Fruit fly (Drosophila melanogaster) whole organism, pupa: ENCODE results near the gene Ir94d.

ENCODE experiments used
- CG10348 ChIP-seq: fragments of 200-800 bp; sonication (Bioruptor generic); IDR thresholded peaks from 2 replicates; pipeline ENCODE4 v1.3.6; 2022; ENCODE audit warnings: missing biosample characterization, missing genetic modification characterization
- CG12605 ChIP-seq: fragments of 200-800 bp; sonication (Bioruptor generic); IDR thresholded peaks from 2 replicates; pipeline ENCODE4 v1.3.6; 2022; ENCODE audit warnings: missing biosample characterization, missing genetic modification characterization
- CG13204 ChIP-seq: fragments of 200-800 bp; sonication (Bioruptor generic); optimal IDR thresholded peaks from 2 replicates; lab custom pipeline; 2018; ENCODE audit warnings: missing biosample characterization, mild to moderate bottlenecking, missing genetic modification characterization, moderate library complexity
- CG14655 ChIP-seq: fragments of 200-800 bp; sonication (Bioruptor generic); optimal IDR thresholded peaks from 3 replicates; lab custom pipeline; 2017; ENCODE audit warnings: mild to moderate bottlenecking, missing biosample characterization, missing genetic modification reagents, missing genetic modification characterization
- CG15710 ChIP-seq: fragments of 200-800 bp; sonication (Bioruptor generic); optimal IDR thresholded peaks from 2 replicates; lab custom pipeline; 2018; ENCODE audit warnings: missing biosample characterization, mild to moderate bottlenecking, missing genetic modification characterization, moderate library complexity
- CG17806 ChIP-seq: fragments of 200-800 bp; sonication (Bioruptor generic); optimal IDR thresholded peaks from 2 replicates; lab custom pipeline; 2018; ENCODE audit warnings: missing biosample characterization, mild to moderate bottlenecking, missing genetic modification characterization, moderate library complexity
- CG32121 ChIP-seq: fragments of 200-800 bp; sonication (Bioruptor generic); IDR thresholded peaks from 2 replicates; pipeline ENCODE4 v1.3.6; 2022; ENCODE audit warnings: missing biosample characterization, missing genetic modification characterization
- CG34367 ChIP-seq: fragments of 200-800 bp; sonication (Bioruptor generic); optimal IDR thresholded peaks from 2 replicates; lab custom pipeline; 2018; ENCODE audit warnings: missing biosample characterization, mild to moderate bottlenecking, missing genetic modification characterization
- CG4496 ChIP-seq: fragments of 200-800 bp; sonication (Bioruptor generic); IDR thresholded peaks from 3 replicates; pipeline ENCODE4 v1.3.6; 2022; ENCODE audit warnings: missing biosample characterization, missing genetic modification characterization
- CG8159 ChIP-seq: fragments of 200-800 bp; sonication (Bioruptor generic); optimal IDR thresholded peaks from 3 replicates; lab custom pipeline; 2018; ENCODE audit warnings: missing biosample characterization, mild to moderate bottlenecking, missing genetic modification characterization, moderate library complexity
- CG8301 ChIP-seq: fragments of 200-800 bp; sonication (Bioruptor generic); optimal IDR thresholded peaks from 2 replicates; lab custom pipeline; 2018; ENCODE audit warnings: missing biosample characterization, mild to moderate bottlenecking, missing genetic modification characterization
- CG9948 ChIP-seq: fragments of 200-800 bp; sonication (Bioruptor generic); optimal IDR thresholded peaks from 2 replicates; lab custom pipeline; 2018; ENCODE audit warnings: missing biosample characterization, mild to moderate bottlenecking, missing genetic modification characterization, moderate library complexity
- D1 ChIP-seq: fragments of 200-800 bp; sonication (Bioruptor generic); optimal IDR thresholded peaks from 2 replicates; lab custom pipeline; 2018; ENCODE audit warnings: missing biosample characterization, mild to moderate bottlenecking, missing genetic modification characterization, moderate library complexity
- EcR ChIP-seq: fragments of 200-800 bp; sonication (Bioruptor generic); optimal IDR thresholded peaks from 3 replicates; lab custom pipeline; 2019; ENCODE audit warnings: missing biosample characterization, missing genetic modification characterization, mild to moderate bottlenecking, moderate library complexity, missing genetic modification reagents
- Ets98B ChIP-seq: fragments of 200-800 bp; sonication (Bioruptor generic); IDR thresholded peaks from 2 replicates; pipeline ENCODE4 v1.3.6; 2022; ENCODE audit warnings: missing biosample characterization, missing genetic modification characterization
- Pif1A ChIP-seq: fragments of 200-800 bp; sonication (Bioruptor generic); optimal IDR thresholded peaks from 3 replicates; lab custom pipeline; 2016; ENCODE audit warnings: missing biosample characterization, missing genetic modification characterization
- Pif1B ChIP-seq: fragments of 200-800 bp; sonication (Bioruptor generic); optimal IDR thresholded peaks from 3 replicates; lab custom pipeline; 2016; ENCODE audit warnings: missing biosample characterization, missing genetic modification characterization
- Snoo ChIP-seq: fragments of 200-800 bp; sonication (Bioruptor generic); optimal IDR thresholded peaks from 3 replicates; lab custom pipeline; 2017; ENCODE audit warnings: missing biosample characterization, mild to moderate bottlenecking, missing genetic modification characterization, inconsistent platforms
- fd96Ca ChIP-seq: fragments of 200-800 bp; sonication (Bioruptor generic); IDR thresholded peaks from 3 replicates; pipeline ENCODE4 v1.3.6; 2022; ENCODE audit warnings: missing biosample characterization, missing genetic modification characterization
- gl ChIP-seq: fragments of 200-800 bp; sonication (Bioruptor generic); optimal IDR thresholded peaks from 2 replicates; lab custom pipeline; 2018; ENCODE audit warnings: missing biosample characterization, mild to moderate bottlenecking, missing genetic modification characterization
- rn ChIP-seq: fragments of 200-800 bp; sonication (Bioruptor generic); IDR thresholded peaks from 2 replicates; pipeline ENCODE4 v1.3.6; 2022; ENCODE audit warnings: missing biosample characterization, missing genetic modification characterization

Gene Ir94d

DNA sequence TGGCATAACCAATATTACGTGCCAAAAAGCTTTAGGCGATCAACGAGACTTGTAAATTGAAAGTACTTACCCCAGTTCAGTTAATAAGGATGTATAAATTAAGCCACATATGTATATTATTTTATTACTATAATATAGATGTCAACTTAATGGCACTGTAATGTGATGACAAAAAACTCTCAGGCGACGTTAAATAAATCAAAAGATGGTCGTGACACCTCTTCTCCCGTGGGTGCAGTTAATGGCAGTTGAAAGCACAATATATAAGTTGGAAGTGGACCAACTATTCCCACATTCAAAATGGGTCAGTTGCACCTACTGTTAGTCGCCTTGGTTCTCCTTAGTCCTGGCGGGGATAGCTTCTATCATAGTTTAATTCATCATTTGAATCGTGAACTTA is at the start of gene Ir94d:
Gene Ir94d, plus strand, starts transcription at position 301 of the 400 bp plus-strand sequence.
- TF ChIP-seq CG12605 (no peak), CG9948 (tag; lab: Kevin White, UChicago) (no peak), CG10348 (GFP tag; lab: Robert Waterston, UW) (no peak), Ets98B (no peak)

- TF ChIP-seq Snoo (tag; lab: Kevin White, UChicago) = peak; percentile 10
- no peak for TF ChIP-seq gl (tag; lab: Kevin White, UChicago)
- TF ChIP-seq CG8159 = peak; percentile 59
- no peak for TF ChIP-seq CG13204 (GFP tag; lab: Kevin White, UChicago)
- TF ChIP-seq fd96Ca (GFP tag; lab: Robert Waterston, UW) = no peak
- peak; percentile 52 for TF ChIP-seq CG8301 (tag; lab: Kevin White, UChicago)
- peak; percentile 77 for TF ChIP-seq CG4496 (GFP tag; lab: Robert Waterston, UW)
- TF ChIP-seq rn (GFP tag; lab: Robert Waterston, UW) = peak; percentile 22; the same call in 1 of the 2 replicates
- no peak for TF ChIP-seq Pif1A (GFP tag; lab: Kevin White, UChicago)
- TF ChIP-seq CG14655 (GFP tag; lab: Kevin White, UChicago) = peak; percentile 63
- no peak for TF ChIP-seq EcR (GFP tag; lab: Kevin White, UChicago)
- TF ChIP-seq CG32121 = peak; percentile 40; the same call in 1 of the 2 replicates
- TF ChIP-seq CG15710 = peak; percentile 36
- peak; percentile 40 for TF ChIP-seq CG9948 (tag; lab: Kevin White, UChicago)
- TF ChIP-seq Ets98B = peak; percentile 52
- no peak for TF ChIP-seq CG12605
- TF ChIP-seq Pif1B (GFP tag; lab: Kevin White, UChicago) = peak; percentile 56
- peak; percentile 51 for TF ChIP-seq CG17806
- TF ChIP-seq CG10348 (GFP tag; lab: Robert Waterston, UW) = no peak
- peak; percentile 15 for TF ChIP-seq CG34367
- TF ChIP-seq D1 (tag; lab: Kevin White, UChicago) = no peak
Measured at dm6 chr3R:23355829-23356738, 46.5 kb upstream of the Ir94d start, which contains the start of the genes ATPsynCF6 and Sec13. Gene ATPsynCF6 (minus strand): TSS chr3R:23356064. Gene Sec13 (plus strand): TSS chr3R:23356278.

DNA sequence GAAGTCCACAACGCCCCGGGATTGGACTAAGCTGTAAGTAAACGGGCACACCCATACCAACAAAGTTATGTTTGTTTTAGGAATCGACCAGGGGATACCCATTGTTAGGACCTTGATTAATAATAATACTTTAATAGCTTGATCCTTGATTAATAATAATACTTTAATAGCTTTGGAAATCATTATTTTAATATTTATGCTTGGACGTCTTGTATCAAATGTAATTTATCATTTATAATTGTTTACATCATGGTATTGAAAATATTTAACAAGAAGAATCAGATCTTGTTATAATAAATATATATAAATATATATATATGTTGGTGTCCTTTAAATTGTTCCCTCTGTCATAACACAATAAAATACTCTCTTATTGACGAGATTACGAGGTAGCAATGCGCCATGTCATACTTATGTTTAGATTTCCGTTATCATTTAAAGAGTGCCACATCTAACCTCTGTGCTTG is 45.7 kb upstream of the Ir94d start:
- TF ChIP-seq CG4496 (GFP tag; lab: Robert Waterston, UW) = peak; percentile 78
- peak; percentile 57 for TF ChIP-seq Snoo (tag; lab: Kevin White, UChicago)
- TF ChIP-seq Pif1B (GFP tag; lab: Kevin White, UChicago) = peak; percentile 49
- no peak for TF ChIP-seq CG13204 (GFP tag; lab: Kevin White, UChicago)
- TF ChIP-seq CG10348 (GFP tag; lab: Robert Waterston, UW) = peak; percentile 12; the same call in 1 of the 2 replicates
- TF ChIP-seq CG9948 (tag; lab: Kevin White, UChicago) = peak; percentile 75
- TF ChIP-seq D1 (tag; lab: Kevin White, UChicago) = no peak
- TF ChIP-seq CG8159 = peak; percentile 81
- no peak for TF ChIP-seq EcR (GFP tag; lab: Kevin White, UChicago)
- peak; percentile 63 for TF ChIP-seq CG14655 (GFP tag; lab: Kevin White, UChicago)
- TF ChIP-seq fd96Ca (GFP tag; lab: Robert Waterston, UW) = no peak
- TF ChIP-seq CG32121 = peak; percentile 76
- TF ChIP-seq gl (tag; lab: Kevin White, UChicago) = no peak
- peak; percentile 79 for TF ChIP-seq CG34367
- 0 out of 2 replicates have a peak, but pooled peaks have one; percentile 20 for TF ChIP-seq rn (GFP tag; lab: Robert Waterston, UW)
- no peak for TF ChIP-seq Pif1A (GFP tag; lab: Kevin White, UChicago)
- TF ChIP-seq Ets98B = peak; percentile 64; the same call in 1 of the 2 replicates
- TF ChIP-seq CG8301 (tag; lab: Kevin White, UChicago) = peak; percentile 75
- peak; percentile 85 for TF ChIP-seq CG15710
- peak; percentile 80 for TF ChIP-seq CG12605
- TF ChIP-seq CG17806 = peak; percentile 74

- TF ChIP-seq CG8159 (peak; percentile 16), Ets98B (no peak; the same call in 1 of the 2 replicates), gl (tag; lab: Kevin White, UChicago) (peak; percentile 13), Pif1B (GFP tag; lab: Kevin White, UChicago) (peak; percentile 13), CG15710 (no peak), CG17806 (no peak), CG13204 (GFP tag; lab: Kevin White, UChicago) (no peak), CG32121 (no peak; the same call in 1 of the 2 replicates), CG10348 (GFP tag; lab: Robert Waterston, UW) (no peak), D1 (tag; lab: Kevin White, UChicago) (no peak), CG8301 (tag; lab: Kevin White, UChicago) (no peak), Pif1A (GFP tag; lab: Kevin White, UChicago) (no peak), Snoo (tag; lab: Kevin White, UChicago) (peak; percentile 18), CG9948 (tag; lab: Kevin White, UChicago) (no peak), CG34367 (no peak), CG12605 (no peak), EcR (GFP tag; lab: Kevin White, UChicago) (no peak), fd96Ca (GFP tag; lab: Robert Waterston, UW) (no peak), rn (GFP tag; lab: Robert Waterston, UW) (no peak), CG4496 (GFP tag; lab: Robert Waterston, UW) (no peak), CG14655 (GFP tag; lab: Kevin White, UChicago) (no peak)
- TF ChIP-seq, all 21 proteins: peak for 4
Measured at dm6 chr3R:23358565-23359138, 44.0 kb upstream of the Ir94d start, which contains the start of gene RpS3. Gene RpS3 (plus strand): TSS chr3R:23358812.
